Fruit fly (Drosophila melanogaster) ovary, adult (tissue): ENCODE data around the gene viaf.

Experiments used
- CG17801 ChIP-seq: fragments of 200-800 bp; optimal IDR thresholded peaks from 2 replicates; lab custom pipeline; 2019; ENCODE audit warnings: missing biosample characterization, mild to moderate bottlenecking, missing genetic modification characterization, moderate library complexity; ENCODE audit not compliant: partially characterized antibody

The viaf gene

DNA sequence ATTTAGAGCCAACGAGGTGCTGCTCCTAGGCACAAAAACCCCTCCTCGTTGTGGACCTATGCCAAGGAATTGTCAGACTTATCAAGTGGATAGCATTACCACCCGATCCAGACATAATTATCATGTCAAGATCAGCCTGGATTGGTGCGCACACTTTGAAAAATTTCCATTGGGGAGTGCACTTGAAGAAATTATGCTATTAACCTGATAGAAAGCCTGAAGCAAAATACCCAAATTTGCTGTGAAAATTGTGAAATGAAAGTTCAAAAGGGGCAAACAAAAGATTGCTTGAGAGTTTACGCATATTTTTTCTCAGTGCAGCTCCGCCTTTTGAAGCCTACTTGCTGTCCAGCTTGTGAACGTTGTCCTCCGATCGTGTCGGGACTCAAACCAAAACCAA, 20.7 kb upstream of the viaf start:
- no peak for TF ChIP-seq CG17801

- TF ChIP-seq CG17801: no peak
Observed at dm6 chr3L:12007945-12008344, 15.0 kb upstream of the viaf start.

- TF ChIP-seq CG17801: no peak
Observed at dm6 chr3L:12004136-12004535, 11.2 kb upstream of the viaf start.

DNA sequence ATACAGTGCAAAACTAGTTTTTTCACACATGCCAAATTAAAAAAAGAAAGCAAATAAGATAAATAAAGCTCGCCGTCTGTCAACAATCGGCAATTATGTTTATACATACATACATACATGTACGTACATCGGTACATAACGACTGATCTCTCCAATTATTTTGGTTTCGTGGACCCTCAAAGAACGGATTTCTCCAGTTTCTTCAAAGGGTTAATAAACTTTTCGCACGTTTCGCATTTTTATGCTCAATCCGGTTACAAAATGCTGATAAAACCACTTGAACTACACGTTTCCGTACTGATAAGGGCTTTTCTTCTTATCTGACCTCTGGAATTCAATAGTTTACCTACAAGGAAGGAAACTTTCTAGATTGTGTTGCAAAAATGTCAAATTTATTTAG, 10.5 kb upstream of the viaf start:
- TF ChIP-seq CG17801: no peak

DNA sequence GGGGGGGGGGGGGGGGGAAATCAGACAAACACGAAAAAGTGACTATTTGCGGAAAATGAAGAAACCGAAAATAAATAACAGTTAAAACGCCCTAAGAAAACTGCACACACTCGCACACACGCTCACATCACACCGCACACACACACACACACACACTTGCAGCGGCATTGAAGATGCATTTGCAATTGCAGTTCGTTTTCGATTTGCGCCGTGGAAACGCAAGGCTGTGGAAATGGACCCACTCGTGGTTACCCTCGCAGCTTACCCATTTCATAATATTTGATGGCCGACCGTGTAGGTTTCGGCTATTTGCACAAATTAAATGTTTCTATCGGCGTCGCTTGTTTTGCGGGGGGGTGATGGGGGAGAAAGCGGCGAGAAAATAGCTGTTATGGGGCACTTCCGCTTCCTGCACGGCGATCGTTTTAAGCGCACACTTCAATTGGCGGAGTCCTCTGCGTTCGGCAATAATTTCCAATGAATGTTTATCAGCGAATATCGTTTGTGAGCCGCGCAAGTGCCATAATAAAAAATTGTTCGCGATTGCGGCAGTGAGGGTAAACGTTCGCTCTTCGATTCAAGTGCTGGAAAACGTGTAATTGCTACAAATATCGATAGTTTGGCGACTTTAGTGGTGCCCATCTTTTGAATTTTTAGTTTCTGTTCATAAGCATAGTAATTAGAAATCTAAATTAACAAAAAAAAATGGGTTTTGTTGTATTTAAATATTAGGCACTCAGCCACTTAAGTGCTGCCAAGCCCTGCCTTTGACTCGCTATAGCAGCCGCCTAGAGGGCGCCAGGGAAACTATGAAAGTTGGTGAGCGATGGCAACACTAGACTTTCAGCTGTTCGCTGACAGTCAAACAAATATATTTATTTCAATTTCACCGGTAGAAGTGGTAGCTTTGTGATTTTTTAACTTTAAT, 9.6 kb upstream of the viaf start, which contains the start of the genes Pop2 and CG6928:
Gene Pop2 (minus strand): TSS at position 595 of the 928 bp plus-strand sequence.
Gene CG6928 (plus strand): TSS at position 835 of the 928 bp plus-strand sequence.
- TF ChIP-seq CG17801: peak; percentile 44

- no peak for TF ChIP-seq CG17801
Observed at dm6 chr3L:11997959-11998358, 5.0 kb upstream of the viaf start, which contains the start of gene Grip163. Gene Grip163, minus strand, starts transcription at chr3L:11998138.

- TF ChIP-seq CG17801: no peak
Observed at dm6 chr3L:11990436-11990835, 2.5 kb downstream of the viaf start, which contains the start of gene CG6931. Gene CG6931, plus strand, starts transcription at chr3L:11990736.

- TF ChIP-seq CG17801: no peak
Observed at dm6 chr3L:11984606-11985005, 8.4 kb downstream of the viaf start, which contains the start of gene CG6938. Gene CG6938, plus strand, starts transcription at chr3L:11984906.

dm6 chr3L:11975811-11976210, 17.2 kb downstream of the viaf start, which contains the start of gene CG43896:
Gene CG43896, plus strand, starts transcription at chr3L:11976111.
- no peak for TF ChIP-seq CG17801

DNA sequence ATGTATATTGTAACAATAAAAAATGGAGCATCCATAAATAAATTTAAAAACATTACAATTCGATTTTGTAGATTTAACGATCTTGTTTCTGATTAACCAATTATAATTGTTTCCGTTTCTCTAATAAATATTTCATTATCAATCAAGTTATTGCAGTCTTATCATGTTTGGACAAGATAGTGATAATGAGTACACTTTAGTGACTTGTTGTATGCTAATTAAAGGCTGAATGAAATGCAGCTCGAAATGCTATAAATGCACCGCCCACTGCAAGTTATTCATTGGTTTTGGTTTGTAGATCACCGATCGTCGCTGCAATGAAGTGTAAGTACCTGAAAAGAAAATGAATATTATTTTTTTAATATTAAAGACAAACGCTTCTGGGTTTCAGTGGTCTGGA, 18.4 kb downstream of the viaf start, which contains the start of gene CG14125:
Gene CG14125 (plus strand): TSS at position 301 of the 400 bp plus-strand sequence.
- TF ChIP-seq CG17801: no peak

- TF ChIP-seq CG17801: no peak
Observed at dm6 chr3L:11973690-11974089, 19.3 kb downstream of the viaf start, which contains the start of gene CG42397. Gene CG42397, minus strand, starts transcription at chr3L:11973790.

DNA sequence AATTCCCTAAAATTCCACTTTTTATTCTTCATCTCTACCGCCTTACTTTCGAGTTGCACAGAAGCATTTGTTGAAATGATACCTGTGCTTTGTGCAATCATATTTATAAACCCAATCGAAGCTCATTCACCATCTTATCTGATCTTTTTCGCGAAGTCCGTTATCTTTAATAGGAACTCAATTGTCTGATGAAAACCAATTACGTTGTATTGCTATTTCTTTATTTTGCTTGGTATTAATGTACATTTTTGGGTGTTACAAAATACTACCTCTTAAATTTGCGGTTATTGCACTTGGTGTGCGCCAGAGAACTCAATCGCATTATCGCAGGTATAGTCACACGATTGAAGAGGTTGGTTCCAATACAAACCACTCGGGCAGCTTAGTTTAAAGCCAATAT, 20.1 kb downstream of the viaf start, which contains the start of gene Muc68E:
Gene Muc68E (minus strand): TSS at position 101 of the 400 bp plus-strand sequence.
- no peak for TF ChIP-seq CG17801

DNA sequence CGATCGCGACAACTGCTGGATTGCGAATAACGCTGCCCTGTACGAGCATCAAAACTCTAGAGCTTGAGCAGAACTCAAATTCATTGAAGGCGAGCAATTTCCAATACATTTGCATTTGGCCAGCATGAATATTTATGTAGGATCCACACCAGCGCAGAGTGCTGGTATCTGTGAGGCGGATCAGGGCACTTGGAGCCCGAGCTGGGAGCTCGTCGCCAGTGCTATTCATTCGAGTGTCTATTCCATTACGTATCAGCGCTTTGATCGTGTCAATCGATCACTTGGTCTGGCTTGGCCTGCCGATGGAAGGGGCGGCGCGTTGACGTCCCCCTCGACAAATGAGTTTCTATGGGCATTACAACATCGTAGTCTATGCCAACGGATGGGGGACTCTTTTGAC, 26.9 kb downstream of the viaf start, which contains the start of gene prc:
Gene prc (minus strand): TSS at position 28 of the 400 bp plus-strand sequence.
- no peak for TF ChIP-seq CG17801

- TF ChIP-seq CG17801: no peak
Observed at dm6 chr3L:11957669-11958333, 35.2 kb downstream of the viaf start, which contains the start of the genes CG11570 and CG43294. Gene CG11570, minus strand, starts transcription at chr3L:11957769. Gene CG43294, plus strand, starts transcription at chr3L:11958283.

- no peak for TF ChIP-seq CG17801
Observed at dm6 chr3L:11953783-11954182, 39.2 kb downstream of the viaf start, which contains the start of gene CG7248. Gene CG7248, plus strand, starts transcription at chr3L:11954083.

DNA sequence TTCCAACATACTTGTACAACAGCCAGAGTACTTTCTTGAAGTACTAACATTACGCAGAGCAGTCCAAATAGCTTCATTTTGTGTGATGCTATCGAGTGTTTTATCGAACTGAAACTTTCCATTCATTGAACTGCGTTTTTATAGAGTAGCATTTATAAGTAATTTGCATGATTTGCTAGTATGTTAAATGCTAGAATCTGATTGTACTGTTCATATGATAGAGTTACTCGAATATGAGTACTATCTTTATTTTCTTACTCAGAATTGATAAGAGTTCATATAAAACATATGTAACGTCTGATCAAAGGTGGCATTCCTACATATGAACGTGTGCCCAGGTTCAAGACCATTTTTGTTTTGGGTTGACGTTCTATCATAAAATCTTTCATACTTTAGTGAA, 39.8 kb downstream of the viaf start, which contains the start of gene obst-G:
Gene obst-G (minus strand): TSS at position 101 of the 400 bp plus-strand sequence.
- no peak for TF ChIP-seq CG17801
